Worm (Caenorhabditis elegans): ENCODE measurements around the gene Y42H9AR.4.

Gene Y42H9AR.4

DNA sequence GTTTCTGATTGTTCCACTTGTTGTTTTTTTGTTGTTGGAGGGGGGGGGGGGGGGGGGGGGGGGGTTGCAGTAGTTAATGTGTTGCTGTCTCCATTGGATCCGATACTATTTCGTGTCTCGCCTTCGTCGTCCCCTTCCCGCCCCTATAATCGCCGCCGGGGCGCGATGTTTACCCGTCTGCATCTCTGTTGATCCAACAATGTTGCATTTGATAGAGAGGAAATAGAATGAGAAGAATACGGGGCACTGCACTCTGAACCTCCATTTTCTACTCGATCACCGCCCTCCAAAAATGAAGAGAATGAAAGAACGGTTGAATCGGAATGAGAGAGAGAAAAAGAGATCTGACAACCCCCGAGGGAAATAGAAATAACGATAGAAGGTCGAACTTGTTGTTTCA, 44.3 kb downstream of the Y42H9AR.4 start (continued):
- TF ChIP-seq fkh-10 (GFP tag; optimal IDR thresholded peaks at IDR 0.05): no peak
- no peak for TF ChIP-seq F10B5.3 (tag; optimal IDR thresholded peaks at IDR 0.05)
- TF ChIP-seq dpl-1 (GFP tag; optimal IDR thresholded peaks at IDR 0.05): no peak
- TF ChIP-seq aha-1 (tag): no peak
- no peak for TF ChIP-seq zfp-2 (tag; optimal IDR thresholded peaks at IDR 0.05)
- no peak for TF ChIP-seq ceh-82 (tag; optimal IDR thresholded peaks at IDR 0.05)
- no peak for TF ChIP-seq mdl-1 (tag; optimal IDR thresholded peaks at IDR 0.05)
- no peak for TF ChIP-seq Y5F2A.4 (GFP tag; optimal IDR thresholded peaks at IDR 0.05)
- TF ChIP-seq lir-3 (tag; optimal IDR thresholded peaks at IDR 0.05): no peak
- TF ChIP-seq tag-97 (GFP tag; IDR thresholded peaks at IDR 0.05): no peak
- TF ChIP-seq dmd-6 (GFP tag; IDR thresholded peaks at IDR 0.05): no peak
- TF ChIP-seq mep-1 (tag; optimal IDR thresholded peaks at IDR 0.05): peak; percentile 35

DNA sequence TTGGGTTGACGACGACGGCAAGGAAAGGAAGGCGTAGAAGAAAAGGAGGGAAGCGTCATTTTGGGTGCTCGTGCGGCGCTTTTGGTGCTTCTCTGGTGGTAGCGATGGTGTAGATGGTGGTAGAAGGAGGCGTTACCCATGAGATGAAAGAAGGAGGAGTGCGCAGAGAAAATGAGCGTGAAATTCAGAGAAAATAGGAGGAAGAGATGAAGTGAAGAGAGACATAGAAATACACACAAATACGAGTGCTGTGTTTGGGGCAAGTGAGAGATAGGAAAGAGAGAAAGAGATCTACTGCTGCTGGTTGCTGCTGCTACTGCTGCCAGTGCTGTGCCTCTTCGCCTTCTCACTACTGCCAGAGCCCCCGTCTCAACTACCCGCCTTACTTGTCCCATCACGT, 45.4 kb downstream of the Y42H9AR.4 start:
- TF ChIP-seq unc-130 (GFP tag; optimal IDR thresholded peaks at IDR 0.05): no peak
- TF ChIP-seq tag-97 (GFP tag; IDR thresholded peaks at IDR 0.05): no peak
- TF ChIP-seq lin-29 (GFP tag; IDR thresholded peaks at IDR 0.05): no peak
- TF ChIP-seq ztf-11 (tag; optimal IDR thresholded peaks at IDR 0.05): no peak
- no peak for TF ChIP-seq nhr-28 (tag; optimal IDR thresholded peaks at IDR 0.05)
- TF ChIP-seq hlh-30 (tag; optimal IDR thresholded peaks at IDR 0.05; ENCODE audit: insufficient read depth): peak; percentile 39
- TF ChIP-seq Y75B8A.6 (GFP tag; IDR thresholded peaks at IDR 0.05): no peak
- TF ChIP-seq F49E8.2 (tag; optimal IDR thresholded peaks at IDR 0.05; ENCODE audit: borderline replicate concordance): no peak
- no peak for TF ChIP-seq arid-1 (GFP tag; conservative IDR thresholded peaks at IDR 0.05)
- TF ChIP-seq dmd-6 (GFP tag; IDR thresholded peaks at IDR 0.05): no peak
- no peak for TF ChIP-seq nhr-77 (tag; optimal IDR thresholded peaks at IDR 0.05)
- TF ChIP-seq mxl-3 (GFP tag; optimal IDR thresholded peaks at IDR 0.05): no peak
- peak in 1 of 2 experiments; percentile 29 for TF ChIP-seq lsy-2 (tag; optimal IDR thresholded peaks at IDR 0.05)
- TF ChIP-seq aha-1 (tag): peak; percentile 63
- no peak for TF ChIP-seq ama-1 (optimal IDR thresholded peaks at IDR 0.05)
- TF ChIP-seq spr-3 (GFP tag; optimal IDR thresholded peaks at IDR 0.05): no peak
- TF ChIP-seq nhr-11 (tag; optimal IDR thresholded peaks at IDR 0.05): no peak
- TF ChIP-seq sdz-12 (GFP tag; optimal IDR thresholded peaks at IDR 0.05): no peak
- TF ChIP-seq zag-1 (tag; optimal IDR thresholded peaks at IDR 0.05): no peak
- no peak for TF ChIP-seq F44E2.7 (GFP tag; IDR thresholded peaks at IDR 0.05)
- TF ChIP-seq aly-2 (tag; optimal IDR thresholded peaks at IDR 0.05): no peak
- no peak for TF ChIP-seq lim-7 (GFP tag; IDR thresholded peaks at IDR 0.05)
- TF ChIP-seq lin-1 (GFP tag; IDR thresholded peaks at IDR 0.05): no peak
- no peak for TF ChIP-seq spr-1 (tag; optimal IDR thresholded peaks at IDR 0.05)
- peak; percentile 54 for TF ChIP-seq rbr-2 (tag; optimal IDR thresholded peaks at IDR 0.05)
- TF ChIP-seq jun-1 (tag; optimal IDR thresholded peaks at IDR 0.05): no peak
- TF ChIP-seq nhr-42 (GFP tag; IDR thresholded peaks at IDR 0.05): no peak
- TF ChIP-seq mep-1 (tag; optimal IDR thresholded peaks at IDR 0.05): peak; percentile 5
- no peak for TF ChIP-seq ces-1 (GFP tag; optimal IDR thresholded peaks at IDR 0.05)
- no peak for TF ChIP-seq lin-39 (tag; optimal IDR thresholded peaks at IDR 0.05)
- no peak for TF ChIP-seq tra-1 (GFP tag; IDR thresholded peaks at IDR 0.05)
- TF ChIP-seq nhr-111 (GFP tag; optimal IDR thresholded peaks at IDR 0.05): no peak
- no peak for TF ChIP-seq saeg-2 (GFP tag; IDR thresholded peaks at IDR 0.05)
- no peak for TF ChIP-seq nhr-76 (tag; optimal IDR thresholded peaks at IDR 0.05)
- TF ChIP-seq zip-11 (GFP tag; IDR thresholded peaks at IDR 0.05): no peak
- TF ChIP-seq lin-13 (GFP tag; optimal IDR thresholded peaks at IDR 0.05): no peak
- TF ChIP-seq R02D3.7 (tag; optimal IDR thresholded peaks at IDR 0.05): no peak
- TF ChIP-seq mes-2 (tag; optimal IDR thresholded peaks at IDR 0.05; ENCODE audit: poor library complexity, severe bottlenecking): peak; percentile 24
- no peak for TF ChIP-seq nhr-237 (tag; optimal IDR thresholded peaks at IDR 0.05)
- no peak for TF ChIP-seq snpc-1.2 (GFP tag; IDR thresholded peaks at IDR 0.05)
- TF ChIP-seq set-16 (GFP tag; IDR thresholded peaks at IDR 0.05): peak; percentile 36; the same call in 1 of the 2 replicates
- TF ChIP-seq F37D6.2 (tag; optimal IDR thresholded peaks at IDR 0.05): no peak
- no peak for TF ChIP-seq dmd-9 (GFP tag; IDR thresholded peaks at IDR 0.05)
- TF ChIP-seq hif-1 (tag; optimal IDR thresholded peaks at IDR 0.05): no peak

Measured in whole organism, L4 larva.